Fruit fly (Drosophila melanogaster): Measurements from ENCODE around the gene CG6980.

CG6980 gene

dm6 chr3R:24816993-24817854, 9.8 kb downstream of the CG6980 start, which contains the start of the genes CG5808 and Saf-B (continued):
- TF ChIP-seq chn (GFP tag; optimal IDR thresholded peaks at IDR 0.05) (no peak), CG12769 (tag; optimal IDR thresholded peaks at IDR 0.05) (no peak), gcm2 (GFP tag; optimal IDR thresholded peaks at IDR 0.05) (no peak), CG2116 (GFP tag; optimal IDR thresholded peaks at IDR 0.05) (peak; percentile 79), YL-1 (GFP tag; optimal IDR thresholded peaks at IDR 0.05) (peak; percentile 49), zfh1 (GFP tag; IDR thresholded peaks at IDR 0.05) (no peak), CG1233 (GFP tag; optimal IDR thresholded peaks at IDR 0.05) (no peak), CG7357 (GFP tag; IDR thresholded peaks at IDR 0.05) (no peak), CG12942 (GFP tag; optimal IDR thresholded peaks at IDR 0.05) (no peak), CG18599 (GFP tag; optimal IDR thresholded peaks at IDR 0.05) (no peak), Med (GFP tag) (peak; percentile 78), PHDP (tag; optimal IDR thresholded peaks at IDR 0.05) (no peak), Usf (GFP tag; optimal IDR thresholded peaks at IDR 0.05) (no peak), Hmx (GFP tag; optimal IDR thresholded peaks at IDR 0.05) (no peak), gsb-n (tag; optimal IDR thresholded peaks at IDR 0.05) (no peak), Aef1 (GFP tag; IDR thresholded peaks at IDR 0.05) (peak; percentile 42), CG8089 (GFP tag; optimal IDR thresholded peaks at IDR 0.05) (no peak), CG34376 (GFP tag; optimal IDR thresholded peaks at IDR 0.05) (no peak), Kr (GFP tag; optimal IDR thresholded peaks at IDR 0.05) (no peak), CG32532 (GFP tag; IDR thresholded peaks at IDR 0.05) (peak; percentile 36), ind (GFP tag; optimal IDR thresholded peaks at IDR 0.05) (peak; percentile 72), croc (GFP tag; conservative IDR thresholded peaks at IDR 0.05) (no peak), CG10267 (tag; optimal IDR thresholded peaks at IDR 0.05) (peak; percentile 67), Nf-YB (GFP tag; optimal IDR thresholded peaks at IDR 0.05) (no peak), CG34224 (GFP tag; IDR thresholded peaks at IDR 0.05; ENCODE audit: partially characterized antibody) (peak; percentile 85), CG9609 (GFP tag; optimal IDR thresholded peaks at IDR 0.05) (no peak), MESR4 (GFP tag; optimal IDR thresholded peaks at IDR 0.05) (peak; percentile 98), lilli (GFP tag; optimal IDR thresholded peaks at IDR 0.05) (peak; percentile 38), CG17802 (tag; optimal IDR thresholded peaks at IDR 0.05) (peak; percentile 2), CG30403 (GFP tag; optimal IDR thresholded peaks at IDR 0.05) (peak; percentile 57), CG8290 (GFP tag; optimal IDR thresholded peaks at IDR 0.05) (peak; percentile 96), CG8290 (tag; optimal IDR thresholded peaks at IDR 0.05) (peak in 1 of 2 experiments; percentile 98), CG42726 (GFP tag; IDR thresholded peaks at IDR 0.05; ENCODE audit: partially characterized antibody) (0 out of 2 replicates have a peak, but pooled peaks have one; percentile 32), Dek (tag; optimal IDR thresholded peaks at IDR 0.05) (peak; percentile 33), ato (GFP tag; IDR thresholded peaks at IDR 0.05; ENCODE audit: partially characterized antibody) (peak; percentile 52), CG11085 (GFP tag; IDR thresholded peaks at IDR 0.05) (no peak), Oli (tag; optimal IDR thresholded peaks at IDR 0.05) (peak; percentile 13), Xrp1 (GFP tag; IDR thresholded peaks at IDR 0.05) (peak; percentile 49; the same call in 1 of the 2 replicates), sc (optimal IDR thresholded peaks at IDR 0.05) (no peak), sc (GFP tag; optimal IDR thresholded peaks at IDR 0.05) (no peak), Stat92E (GFP tag; optimal IDR thresholded peaks at IDR 0.05) (no peak), Six4 (GFP tag; optimal IDR thresholded peaks at IDR 0.05) (peak; percentile 40), CG8478 (optimal IDR thresholded peaks at IDR 0.05) (no peak), Hr78 (GFP tag; optimal IDR thresholded peaks at IDR 0.05) (no peak), Atf3 (GFP tag; optimal IDR thresholded peaks at IDR 0.05) (no peak), bab2 (GFP tag; optimal IDR thresholded peaks at IDR 0.05) (no peak), CG12104 (GFP tag; optimal IDR thresholded peaks at IDR 0.05) (peak; percentile 74), zen2 (GFP tag; IDR thresholded peaks at IDR 0.05; ENCODE audit: partially characterized antibody) (peak; percentile 69), so (GFP tag; IDR thresholded peaks at IDR 0.05) (no peak)

Data from whole organism, embryonic.